Worm (Caenorhabditis elegans) whole organism, L4/young adult: ENCODE data around the gene Y54F10BM.6.

Experiments used
- W03F9.2 ChIP-seq: fragments of 150-350 bp; optimal IDR thresholded peaks from 2 replicates; lab custom pipeline; 2014; ENCODE audit warnings: missing biosample characterization, missing genetic modification characterization
- dao-5 ChIP-seq: sonication (generic microtip); optimal IDR thresholded peaks from 2 replicates; lab custom pipeline; 2016; ENCODE audit warnings: missing genotype, missing genetic modification characterization, moderate library complexity, missing compliant biosample characterization
- him-1 ChIP-seq: sonication (generic microtip); optimal IDR thresholded peaks from 2 replicates; lab custom pipeline; 2016; ENCODE audit warnings: missing genotype, missing genetic modification reagents, missing genetic modification characterization, missing compliant biosample characterization

Y54F10BM.6 gene

DNA sequence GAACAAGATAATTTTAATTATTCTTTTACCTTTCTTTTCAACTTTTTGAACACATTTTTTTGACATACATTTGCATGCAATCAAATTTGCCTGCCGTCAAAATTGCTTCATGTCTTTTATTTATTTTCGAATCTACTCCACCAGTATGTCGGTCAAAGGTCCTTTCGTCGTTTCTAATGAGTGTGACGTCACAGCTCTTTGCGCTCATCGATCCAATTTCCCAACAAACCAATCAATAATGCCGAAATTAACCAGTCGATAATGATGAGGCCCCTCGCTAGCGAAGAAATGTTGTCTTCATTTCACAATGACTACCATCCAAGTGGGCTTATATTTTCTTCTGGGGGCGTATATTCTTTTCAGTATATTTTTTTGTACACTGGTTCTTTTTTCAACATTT lies at the start of gene Y54F10BM.6:
Gene Y54F10BM.6, plus strand, starts transcription at position 301 of the 400 bp plus-strand sequence.
- no peak for TF ChIP-seq dao-5

DNA sequence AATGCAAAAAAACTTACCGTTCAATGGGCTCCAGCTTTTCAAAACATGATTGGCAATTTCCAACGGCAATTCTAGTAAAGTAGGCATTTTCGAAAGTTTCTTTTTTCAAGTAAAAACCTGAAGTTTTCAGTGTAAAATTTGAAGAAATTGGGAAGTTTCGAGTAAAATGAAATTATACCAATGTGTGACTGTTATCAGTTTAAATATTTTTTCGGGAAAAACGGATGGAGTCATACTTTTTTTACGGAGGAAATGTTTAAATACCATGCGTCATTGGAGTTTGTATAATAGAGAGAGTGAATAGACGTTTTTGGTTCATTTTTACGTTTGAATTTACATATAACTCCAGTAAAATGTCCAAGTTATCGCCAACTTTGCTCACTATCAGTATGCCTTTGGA lies 43.6 kb upstream of the Y54F10BM.6 start, which contains the start of gene fbxa-12:
Gene fbxa-12, plus strand, starts transcription at position 301 of the 400 bp plus-strand sequence.
- TF ChIP-seq him-1 (tag; lab: Kevin White, UChicago) (no peak), W03F9.2 (no peak), dao-5 (no peak)

DNA sequence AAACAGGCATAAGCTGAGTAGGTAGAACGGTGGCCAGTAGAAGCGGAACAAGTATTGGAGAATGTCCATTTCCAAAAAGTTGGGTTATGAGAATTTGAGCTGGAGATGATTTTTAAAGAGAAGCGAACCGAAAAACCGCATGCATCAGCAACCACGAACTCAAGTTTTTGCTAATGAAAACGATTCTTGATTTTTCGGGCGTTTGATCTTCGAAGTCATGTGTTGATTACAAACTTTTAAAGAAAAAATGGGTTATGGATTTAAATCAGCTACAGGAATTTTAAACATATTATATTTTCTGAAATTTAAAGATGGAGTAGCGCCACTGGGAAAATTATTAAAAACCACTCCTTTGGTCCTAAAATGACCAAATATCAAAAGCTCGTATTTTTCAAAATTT lies 39.1 kb upstream of the Y54F10BM.6 start, which contains the start of gene srd-65:
Gene srd-65, minus strand, starts transcription at position 101 of the 400 bp plus-strand sequence.
- TF ChIP-seq W03F9.2 = no peak

DNA sequence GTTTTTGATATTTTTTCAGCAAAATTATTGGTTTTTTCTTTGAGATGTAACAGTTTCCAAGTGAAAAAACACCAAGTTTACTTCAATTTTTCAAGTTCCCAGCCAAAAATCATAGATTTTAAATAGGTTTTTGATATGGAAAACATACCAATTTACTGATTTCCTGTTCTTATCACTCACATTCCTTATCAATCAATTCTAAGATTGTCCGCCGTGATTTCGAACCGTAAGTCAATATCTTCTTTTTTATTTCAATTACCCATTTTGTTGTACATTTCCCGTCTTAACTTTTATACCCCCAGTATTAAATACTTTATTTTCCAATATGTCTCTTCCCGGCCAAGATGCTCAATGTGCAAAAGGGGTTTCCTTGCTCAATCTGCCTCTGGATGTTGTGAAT lies 38.6 kb upstream of the Y54F10BM.6 start, which contains the start of gene fbxa-38:
Gene fbxa-38, plus strand, starts transcription at position 195 of the 400 bp plus-strand sequence.
- TF ChIP-seq W03F9.2 (no peak), dao-5 (no peak)

DNA sequence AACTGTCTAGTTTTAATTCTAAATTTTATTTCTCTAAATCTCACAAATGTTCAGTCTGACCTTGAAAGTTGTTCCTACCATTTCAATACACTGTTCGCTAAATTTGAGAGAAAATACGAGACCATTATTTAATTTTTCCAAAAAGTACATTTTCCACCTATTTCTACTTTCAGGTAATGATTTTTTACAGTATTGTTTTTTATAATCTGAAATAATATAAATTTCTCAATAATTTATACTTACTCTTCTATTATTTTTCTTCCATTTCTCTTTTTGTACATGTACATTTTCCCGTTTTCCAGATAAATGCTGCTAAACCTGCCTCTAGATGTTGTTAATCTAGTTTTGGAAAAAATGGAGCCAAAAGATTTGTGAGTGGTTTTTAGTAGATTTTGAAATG lies 35.6 kb upstream of the Y54F10BM.6 start, which contains the start of gene fbxa-62:
Gene fbxa-62, plus strand, starts transcription at position 301 of the 400 bp plus-strand sequence.
- TF ChIP-seq him-1 (tag; lab: Kevin White, UChicago) (no peak), W03F9.2 (no peak), dao-5 (no peak)

DNA sequence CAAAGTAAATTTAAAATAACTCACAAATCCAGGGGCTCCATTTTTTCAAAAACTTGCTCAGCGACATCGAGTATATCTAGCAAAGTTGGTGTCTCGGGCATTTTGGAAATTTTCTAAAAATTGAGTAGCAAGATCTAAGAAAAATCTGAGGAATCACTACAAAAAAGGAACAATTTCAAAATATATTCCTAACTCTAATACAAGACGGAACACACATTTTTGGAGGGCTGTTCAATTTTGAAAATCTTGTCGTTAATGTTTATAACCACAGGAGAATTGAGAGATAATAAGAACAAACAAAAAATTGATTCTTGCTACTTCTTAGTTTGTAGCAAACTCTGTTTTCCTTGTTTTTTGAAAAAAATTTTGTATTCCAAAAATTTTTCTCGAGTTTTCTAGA lies 30.7 kb upstream of the Y54F10BM.6 start, which contains the start of gene fbxa-47:
Gene fbxa-47, minus strand, starts transcription at position 101 of the 400 bp plus-strand sequence.
- no peak for TF ChIP-seq him-1 (tag; lab: Kevin White, UChicago)
- no peak for TF ChIP-seq W03F9.2
- no peak for TF ChIP-seq dao-5

DNA sequence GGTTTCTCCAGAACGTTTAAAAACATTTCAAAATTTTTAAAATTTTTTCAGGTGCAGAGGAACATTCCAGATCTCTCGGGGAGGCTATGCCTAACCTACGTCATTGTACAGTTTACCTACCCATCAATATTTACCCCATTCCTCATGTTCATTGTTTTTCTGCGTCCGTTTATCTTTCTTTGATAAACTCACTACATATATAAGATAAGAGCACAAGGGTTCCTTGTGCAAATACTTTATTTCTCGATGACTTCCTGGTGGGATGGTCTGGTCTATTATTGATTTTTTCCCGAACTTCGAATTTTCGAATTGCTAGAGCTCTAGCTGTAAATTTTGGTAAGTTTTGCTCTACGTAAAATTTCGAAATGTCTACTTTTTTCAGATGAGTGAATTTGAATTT lies 29.6 kb upstream of the Y54F10BM.6 start:
- TF ChIP-seq him-1 (tag; lab: Kevin White, UChicago) (no peak), dao-5 (no peak), W03F9.2 (no peak)

DNA sequence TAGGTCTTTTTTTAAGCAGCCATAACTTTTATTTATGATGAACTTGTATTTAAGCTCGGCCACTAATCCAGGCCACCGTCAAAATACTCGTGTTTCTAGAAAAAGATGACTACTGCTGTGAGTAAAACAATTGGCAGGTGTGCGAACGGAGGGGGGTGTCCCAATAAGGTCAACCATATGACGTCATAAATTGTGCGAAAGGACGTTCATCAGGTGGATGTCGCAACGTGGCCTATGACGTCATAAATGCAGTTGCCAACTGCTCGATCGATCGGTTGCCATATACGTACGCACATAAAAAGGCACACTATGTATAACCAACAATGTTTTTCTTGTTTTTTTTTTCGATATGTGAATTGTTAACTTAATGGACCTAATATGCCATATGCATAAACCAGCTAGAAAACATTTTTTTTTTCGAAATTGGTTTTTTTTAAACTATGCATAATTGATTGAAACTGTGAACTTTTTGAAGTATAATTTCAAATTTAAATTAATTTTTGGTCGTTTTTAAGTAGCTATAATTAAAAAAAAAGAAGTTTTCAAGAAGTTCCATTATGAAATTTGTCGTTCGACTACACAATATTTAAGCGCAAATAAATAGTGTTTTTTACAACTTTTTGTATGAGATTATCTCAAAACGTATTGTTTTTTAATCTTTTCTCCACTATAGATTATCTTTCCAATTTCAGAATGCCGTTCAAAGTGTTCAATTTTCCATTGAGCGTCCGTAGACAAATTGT lies 28.7 kb upstream of the Y54F10BM.6 start, which contains the start of gene C39B5.2:
Gene C39B5.2, plus strand, starts transcription at position 693 of the 743 bp plus-strand sequence.
- TF ChIP-seq W03F9.2 (no peak), dao-5 (no peak), him-1 (tag; lab: Kevin White, UChicago) (no peak)

DNA sequence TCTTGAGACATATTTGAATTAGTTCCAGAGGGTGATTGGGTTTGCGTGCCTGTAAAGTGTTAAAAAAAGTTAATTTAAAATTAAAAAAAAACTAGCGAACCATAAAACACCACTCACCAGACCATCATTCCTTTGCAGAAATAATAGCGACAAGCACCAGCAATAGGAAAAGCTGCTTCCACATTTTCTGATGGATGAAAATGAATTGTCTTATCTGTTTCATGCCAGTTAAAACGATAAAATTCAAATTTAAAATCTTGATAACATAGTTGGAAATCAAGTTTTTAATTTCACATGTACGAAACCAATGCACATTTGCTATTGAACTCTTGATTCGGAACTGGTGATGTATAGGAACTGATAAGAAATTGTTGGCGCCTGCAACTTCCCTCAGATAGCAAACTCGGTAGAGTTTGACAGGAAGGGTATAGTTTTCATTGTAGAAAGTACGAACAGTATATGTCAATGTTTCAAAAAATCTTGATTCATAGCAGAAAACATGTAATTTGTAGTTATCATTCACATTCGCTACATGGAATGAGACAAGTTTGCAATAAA lies 23.4 kb upstream of the Y54F10BM.6 start, which contains the start of gene C39B5.10:
Gene C39B5.10, minus strand, starts transcription at position 51 of the 558 bp plus-strand sequence.
- TF ChIP-seq dao-5 (no peak), W03F9.2 (no peak), him-1 (tag; lab: Kevin White, UChicago) (no peak)

DNA sequence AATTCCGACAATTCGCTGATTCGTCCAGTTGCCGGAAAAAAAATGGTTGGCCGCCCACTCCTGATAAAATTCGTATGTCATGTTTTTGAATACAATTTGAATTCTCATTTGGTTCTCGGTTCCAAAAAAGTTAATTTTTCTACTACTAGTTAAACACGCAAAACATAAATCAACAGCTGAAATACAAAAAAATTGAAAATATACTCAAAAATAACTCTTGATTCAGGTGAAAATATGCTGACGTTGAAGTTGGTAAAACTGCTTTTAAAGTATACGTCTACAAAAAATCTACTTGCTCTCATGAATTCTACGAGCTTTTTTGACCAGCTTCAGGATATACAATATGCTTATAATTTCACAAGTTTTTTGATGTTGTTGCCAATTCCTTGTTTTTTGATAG lies 22.6 kb upstream of the Y54F10BM.6 start, which contains the start of gene srz-56:
Gene srz-56, plus strand, starts transcription at position 301 of the 400 bp plus-strand sequence.
- no peak for TF ChIP-seq dao-5
- no peak for TF ChIP-seq W03F9.2

DNA sequence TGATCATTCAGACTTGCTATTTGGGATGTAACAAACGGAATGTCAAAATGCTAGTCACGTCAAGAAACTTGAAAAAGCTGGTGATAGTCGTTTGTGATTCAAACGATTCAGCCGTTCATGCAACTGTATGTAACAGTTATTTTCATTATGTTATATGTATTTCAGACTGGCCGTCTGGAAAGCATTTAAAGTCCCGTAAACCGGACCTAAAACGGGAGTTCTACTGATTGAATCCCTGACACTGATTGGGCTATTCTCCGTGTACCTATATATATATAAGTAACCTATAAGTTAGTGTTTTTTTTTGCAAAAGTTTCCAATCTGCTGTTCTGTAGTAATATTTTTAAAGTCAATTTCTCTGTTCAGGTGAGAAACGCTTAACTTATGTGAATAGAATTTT lies 19.4 kb upstream of the Y54F10BM.6 start:
- no peak for TF ChIP-seq him-1 (tag; lab: Kevin White, UChicago)
- TF ChIP-seq dao-5 = no peak
- TF ChIP-seq W03F9.2 = no peak

DNA sequence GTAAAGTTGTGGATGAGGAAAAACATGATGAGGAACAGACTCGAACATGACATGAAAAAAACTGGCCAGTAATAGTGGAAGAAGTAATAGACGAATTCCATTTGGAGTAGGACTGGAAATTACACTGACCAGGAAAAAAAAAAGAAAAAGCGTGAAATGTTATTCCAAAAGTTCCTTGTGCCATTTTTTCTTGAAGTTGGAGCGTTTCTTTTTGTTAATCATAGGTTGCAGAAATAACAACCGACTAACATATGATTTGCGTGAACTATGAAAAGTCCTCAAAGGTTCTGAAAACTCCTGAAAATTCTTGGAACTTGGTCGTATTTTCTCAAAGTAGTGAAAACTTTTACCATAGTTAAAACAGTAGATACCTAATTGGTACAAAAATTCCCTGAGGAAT lies 17.3 kb upstream of the Y54F10BM.6 start, which contains the start of gene srd-67:
Gene srd-67, minus strand, starts transcription at position 101 of the 400 bp plus-strand sequence.
- no peak for TF ChIP-seq him-1 (tag; lab: Kevin White, UChicago)
- no peak for TF ChIP-seq W03F9.2

DNA sequence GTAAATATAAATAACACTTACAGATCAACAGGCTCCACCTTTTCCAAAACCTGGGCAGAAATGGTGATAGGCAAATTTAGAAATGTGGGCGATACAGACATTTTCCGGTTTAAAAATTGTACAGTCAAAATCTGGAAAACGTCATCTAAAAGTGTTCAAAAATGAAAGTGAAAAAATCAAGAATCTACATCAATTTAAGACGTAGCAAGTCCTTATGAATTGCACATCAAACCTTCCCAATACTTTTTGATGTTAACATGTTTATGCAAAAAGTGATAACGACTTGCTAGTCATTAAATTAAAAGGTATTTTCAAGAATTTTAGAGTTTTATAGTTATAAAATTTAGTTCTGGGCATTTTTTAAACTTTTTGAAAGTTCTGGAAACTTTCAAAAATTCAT lies 11.7 kb upstream of the Y54F10BM.6 start, which contains the start of gene fbxa-7:
Gene fbxa-7, minus strand, starts transcription at position 101 of the 400 bp plus-strand sequence.
- no peak for TF ChIP-seq him-1 (tag; lab: Kevin White, UChicago)
- no peak for TF ChIP-seq dao-5
- TF ChIP-seq W03F9.2 = no peak

DNA sequence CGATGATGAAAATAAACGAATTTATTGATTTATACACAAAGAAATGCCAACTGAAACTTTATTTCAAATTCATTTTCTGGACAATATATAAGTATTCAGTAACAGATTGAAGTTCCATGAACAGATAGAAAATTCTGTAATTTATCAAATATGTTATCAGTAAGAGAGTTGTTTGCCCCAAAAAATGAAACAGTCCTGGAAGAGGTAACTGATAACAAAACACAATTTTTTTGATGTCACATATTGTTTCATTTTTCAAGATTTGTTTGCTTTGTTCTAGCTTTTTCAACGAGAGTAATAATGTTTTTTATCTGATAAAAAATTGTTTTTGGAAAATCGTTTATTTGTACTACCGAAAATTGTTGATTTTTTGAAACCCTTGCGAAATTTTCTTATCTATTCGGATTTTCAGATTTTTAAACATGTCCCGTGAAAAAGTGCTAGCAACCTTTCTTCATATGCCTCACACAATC lies 10.0 kb upstream of the Y54F10BM.6 start, which contains the start of gene fbxa-73:
Gene fbxa-73, plus strand, starts transcription at position 423 of the 473 bp plus-strand sequence.
- TF ChIP-seq W03F9.2 (no peak), him-1 (tag; lab: Kevin White, UChicago) (no peak), dao-5 (no peak)

DNA sequence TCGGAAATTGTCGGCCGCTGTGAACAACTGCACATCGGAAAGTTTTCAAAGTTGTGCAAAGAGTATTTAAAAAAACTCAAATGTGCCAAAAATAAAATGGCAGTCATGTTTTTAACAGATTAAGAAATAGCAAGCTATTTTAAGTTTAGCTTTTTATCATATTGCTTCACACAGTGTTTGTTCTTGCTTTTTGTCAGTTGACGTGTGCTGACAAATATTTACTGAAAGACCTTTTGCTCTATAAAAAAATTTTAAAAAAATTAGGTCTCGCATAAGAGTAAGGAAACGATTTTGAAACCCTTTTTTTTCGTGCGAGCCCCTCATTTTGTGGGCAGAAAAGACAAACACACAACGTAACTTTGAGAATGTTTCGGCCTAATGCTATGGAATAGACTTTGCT lies 7.5 kb upstream of the Y54F10BM.6 start, which contains the start of gene fbxa-71:
Gene fbxa-71, plus strand, starts transcription at position 301 of the 400 bp plus-strand sequence.
- TF ChIP-seq him-1 (tag; lab: Kevin White, UChicago) (no peak), W03F9.2 (no peak), dao-5 (no peak)
